Fruit fly (Drosophila melanogaster) whole organism, embryonic: Measurements from ENCODE around the gene CG8312.
A peak's percentile ranks its signal among the peaks of the same experiment; 100 is the strongest.

Experiments used
- Abd-B ChIP-seq: fragments of 200-800 bp; sonication (Bioruptor generic); optimal IDR thresholded peaks from 2 replicates; lab custom pipeline; 2018; ENCODE audit warnings: missing biosample characterization, mild to moderate bottlenecking, missing genetic modification characterization, moderate library complexity
- Adf1 ChIP-seq: fragments of 200-800 bp; sonication (Bioruptor generic); IDR thresholded peaks from 2 replicates; pipeline ENCODE4 v1.3.6; 2022; ENCODE audit warnings: missing biosample characterization, missing genetic modification characterization
- B-H2 ChIP-seq: fragments of 200-800 bp; sonication (Bioruptor generic); optimal IDR thresholded peaks from 2 replicates; lab custom pipeline; 2018; ENCODE audit warnings: missing biosample characterization, mild to moderate bottlenecking, missing genetic modification characterization
- CG10431 ChIP-seq: fragments of 200-800 bp; sonication (Bioruptor generic); optimal IDR thresholded peaks from 3 replicates; lab custom pipeline; 2018; ENCODE audit warnings: missing biosample characterization, mild to moderate bottlenecking, missing genetic modification characterization
- CG10565 ChIP-seq: fragments of 200-800 bp; sonication (Bioruptor generic); optimal IDR thresholded peaks from 3 replicates; lab custom pipeline; 2016; ENCODE audit warnings: missing biosample characterization, mild to moderate bottlenecking, missing genetic modification characterization
- CG10959 ChIP-seq: fragments of 200-800 bp; sonication (Bioruptor generic); IDR thresholded peaks from 2 replicates; pipeline ENCODE4 v1.3.6; 2022; ENCODE audit warnings: missing biosample characterization, missing genetic modification characterization
- CG11504 ChIP-seq: fragments of 200-800 bp; sonication (Bioruptor generic); optimal IDR thresholded peaks from 3 replicates; lab custom pipeline; 2019; ENCODE audit warnings: missing biosample characterization, mild to moderate bottlenecking, missing genetic modification characterization, moderate library complexity
- CG11560 ChIP-seq: fragments of 200-800 bp; sonication (Bioruptor generic); IDR thresholded peaks from 3 replicates; pipeline ENCODE4 v1.3.6; 2022; ENCODE audit warnings: missing biosample characterization, missing genetic modification characterization
- CG12299 ChIP-seq: fragments of 200-800 bp; sonication (Bioruptor generic); optimal IDR thresholded peaks from 2 replicates; lab custom pipeline; 2018; ENCODE audit warnings: missing biosample characterization, mild to moderate bottlenecking, missing genetic modification characterization
- CG13296 ChIP-seq: fragments of 200-800 bp; sonication (Bioruptor generic); optimal IDR thresholded peaks from 3 replicates; lab custom pipeline; 2018; ENCODE audit warnings: missing biosample characterization, mild to moderate bottlenecking, missing genetic modification characterization
- CG13624 ChIP-seq: fragments of 200-800 bp; sonication (Bioruptor generic); optimal IDR thresholded peaks from 2 replicates; lab custom pipeline; 2016; ENCODE audit warnings: missing biosample characterization, missing genetic modification characterization
- CG1603 ChIP-seq: fragments of 200-800 bp; sonication (Bioruptor generic); optimal IDR thresholded peaks from 2 replicates; lab custom pipeline; 2019; ENCODE audit warnings: missing biosample characterization, mild to moderate bottlenecking, missing genetic modification characterization, moderate library complexity
- CG2116 ChIP-seq: fragments of 200-800 bp; sonication (Bioruptor generic); optimal IDR thresholded peaks from 3 replicates; lab custom pipeline; 2018; ENCODE audit warnings: missing biosample characterization, mild to moderate bottlenecking, missing genetic modification characterization
- CG31441 ChIP-seq: fragments of 200-800 bp; sonication (Bioruptor generic); IDR thresholded peaks from 2 replicates; pipeline ENCODE4 v1.3.6; 2022; ENCODE audit warnings: missing biosample characterization, missing genetic modification characterization
- CG3847 ChIP-seq: fragments of 200-800 bp; sonication (Bioruptor generic); IDR thresholded peaks from 2 replicates; pipeline ENCODE4 v1.3.6; 2022; ENCODE audit warnings: missing biosample characterization, missing genetic modification characterization
- CG6765 ChIP-seq: fragments of 200-800 bp; sonication (Bioruptor generic); optimal IDR thresholded peaks from 3 replicates; lab custom pipeline; 2017; ENCODE audit warnings: missing biosample characterization, mild to moderate bottlenecking, missing genetic modification characterization
- CG6813 ChIP-seq: fragments of 200-800 bp; sonication (Bioruptor generic); optimal IDR thresholded peaks from 2 replicates; lab custom pipeline; 2017; ENCODE audit warnings: missing biosample characterization, missing genetic modification characterization, mild to moderate bottlenecking, moderate library complexity, missing genetic modification reagents
- CG7372 ChIP-seq: fragments of 200-800 bp; sonication (Bioruptor generic); IDR thresholded peaks from 2 replicates; pipeline ENCODE4 v1.3.6; 2022; ENCODE audit warnings: missing biosample characterization, missing genetic modification characterization
- CG7745 ChIP-seq: fragments of 200-800 bp; sonication (Bioruptor generic); optimal IDR thresholded peaks from 2 replicates; lab custom pipeline; 2018; ENCODE audit warnings: missing biosample characterization, mild to moderate bottlenecking, missing genetic modification characterization, moderate library complexity
- CG8281 ChIP-seq: fragments of 200-800 bp; sonication (Bioruptor generic); optimal IDR thresholded peaks from 2 replicates; lab custom pipeline; 2018; ENCODE audit warnings: missing biosample characterization, mild to moderate bottlenecking, missing genetic modification characterization, moderate library complexity
- CG9797 ChIP-seq: fragments of 200-800 bp; sonication (Bioruptor generic); optimal IDR thresholded peaks from 3 replicates; lab custom pipeline; 2018; ENCODE audit warnings: missing biosample characterization, mild to moderate bottlenecking, missing genetic modification characterization
- CTCF ChIP-seq: fragments of 200-800 bp; sonication (Bioruptor generic); optimal IDR thresholded peaks from 2 replicates; lab custom pipeline; 2017; ENCODE audit warnings: missing biosample characterization, mild to moderate bottlenecking, missing genetic modification characterization, moderate library complexity
- Drgx ChIP-seq: fragments of 200-800 bp; sonication (Bioruptor generic); IDR thresholded peaks from 2 replicates; pipeline ENCODE4 v1.3.6; 2022; ENCODE audit warnings: missing biosample characterization, missing genetic modification characterization
- Fer1 ChIP-seq: fragments of 200-800 bp; sonication (Bioruptor generic); optimal IDR thresholded peaks from 2 replicates; lab custom pipeline; 2017; ENCODE audit warnings: missing biosample characterization, mild to moderate bottlenecking, missing genetic modification characterization
- H2.0 ChIP-seq: fragments of 200-800 bp; sonication (Bioruptor generic); IDR thresholded peaks from 2 replicates; pipeline ENCODE4 v1.3.6; 2022; ENCODE audit warnings: missing biosample characterization, missing genetic modification characterization
- Hr3 ChIP-seq: fragments of 200-800 bp; sonication (Bioruptor generic); optimal IDR thresholded peaks from 3 replicates; lab custom pipeline; 2016; ENCODE audit warnings: missing biosample characterization, missing genetic modification characterization
- Hr39 ChIP-seq: fragments of >200 bp; optimal IDR thresholded peaks from 2 replicates; lab custom pipeline; 2017
- Lhr ChIP-seq: fragments of 200-800 bp; sonication (Bioruptor generic); optimal IDR thresholded peaks from 3 replicates; lab custom pipeline; 2017; ENCODE audit warnings: mild to moderate bottlenecking, missing biosample characterization, missing genetic modification reagents, missing genetic modification characterization
- NFAT ChIP-seq: fragments of 200-800 bp; sonication (Bioruptor generic); IDR thresholded peaks from 2 replicates; pipeline ENCODE4 v1.3.6; 2022; ENCODE audit warnings: missing biosample characterization, missing genetic modification characterization
- Opbp ChIP-seq: fragments of 200-800 bp; sonication (Bioruptor generic); IDR thresholded peaks from 3 replicates; pipeline ENCODE4 v1.3.6; 2022; ENCODE audit warnings: missing biosample characterization, missing genetic modification characterization; ENCODE audit not compliant: partially characterized antibody
- Pdp1 ChIP-seq, 2 experiments: fragments of 200-800 bp; sonication (Bioruptor generic); optimal IDR thresholded peaks; 3 replicates each; lab custom pipeline; 2016; ENCODE audit warnings: missing biosample characterization in 2 of 2, missing genetic modification characterization in 2 of 2, mild to moderate bottlenecking in 1 of 2, moderate library complexity in 1 of 2
- Scr ChIP-seq: fragments of 200-800 bp; sonication (Bioruptor generic); IDR thresholded peaks from 2 replicates; pipeline ENCODE4 v1.3.6; 2022; ENCODE audit warnings: missing biosample characterization, missing genetic modification characterization; ENCODE audit not compliant: partially characterized antibody
- Sox102F ChIP-seq: fragments of 200-800 bp; sonication (Bioruptor generic); optimal IDR thresholded peaks from 2 replicates; lab custom pipeline; 2018; ENCODE audit warnings: missing biosample characterization, mild to moderate bottlenecking, missing genetic modification characterization, moderate library complexity
- Sry-β ChIP-seq: fragments of 200-800 bp; sonication (Bioruptor generic); optimal IDR thresholded peaks from 2 replicates; lab custom pipeline; 2018; ENCODE audit warnings: missing biosample characterization, mild to moderate bottlenecking, missing genetic modification characterization, moderate library complexity
- abd-A ChIP-seq: fragments of 200-800 bp; sonication (Bioruptor generic); optimal IDR thresholded peaks from 3 replicates; lab custom pipeline; 2019; ENCODE audit warnings: missing biosample characterization, mild to moderate bottlenecking, missing genetic modification characterization, moderate library complexity
- ap ChIP-seq: fragments of 200-800 bp; sonication (Bioruptor generic); IDR thresholded peaks from 2 replicates; pipeline ENCODE4 v1.3.6; 2022; ENCODE audit warnings: missing biosample characterization, missing genetic modification characterization
- cas ChIP-seq: fragments of 200-800 bp; sonication (Bioruptor generic); IDR thresholded peaks from 2 replicates; pipeline ENCODE4 v1.3.6; 2022; ENCODE audit warnings: missing biosample characterization, missing genetic modification characterization
- dan ChIP-seq: fragments of 200-800 bp; sonication (Bioruptor generic); IDR thresholded peaks from 2 replicates; pipeline ENCODE4 v1.3.6; 2022; ENCODE audit warnings: missing biosample characterization, missing genetic modification characterization
- danr ChIP-seq: fragments of 200-800 bp; sonication (Bioruptor generic); IDR thresholded peaks from 2 replicates; pipeline ENCODE4 v1.3.6; 2022; ENCODE audit warnings: missing biosample characterization, missing genetic modification characterization
- dimm ChIP-seq: fragments of 200-800 bp; sonication (Bioruptor generic); IDR thresholded peaks from 2 replicates; pipeline ENCODE4 v1.3.6; 2022; ENCODE audit warnings: missing biosample characterization, missing genetic modification characterization
- exex ChIP-seq: fragments of 200-800 bp; sonication (Bioruptor generic); optimal IDR thresholded peaks from 4 replicates; lab custom pipeline; 2018; ENCODE audit warnings: missing biosample characterization, mild to moderate bottlenecking, missing genetic modification characterization, moderate library complexity
- fd102C ChIP-seq: fragments of 200-800 bp; sonication (Bioruptor generic); optimal IDR thresholded peaks from 2 replicates; lab custom pipeline; 2018; ENCODE audit warnings: missing biosample characterization, mild to moderate bottlenecking, missing genetic modification characterization, moderate library complexity
- gem ChIP-seq: fragments of 200-800 bp; sonication (Bioruptor generic); optimal IDR thresholded peaks from 2 replicates; lab custom pipeline; 2019; ENCODE audit warnings: missing biosample characterization, mild to moderate bottlenecking, missing genetic modification characterization, moderate library complexity
- ken ChIP-seq: fragments of 200-800 bp; sonication (Bioruptor generic); IDR thresholded peaks from 3 replicates; pipeline ENCODE4 v1.3.6; 2022; ENCODE audit warnings: missing biosample characterization, missing genetic modification characterization
- lov ChIP-seq, 2 experiments: fragments of 200-800 bp in 1 of 2; fragments of >200 bp in 1 of 2; sonication (Bioruptor generic) in 1 of 2; IDR thresholded peaks in 1 of 2; optimal IDR thresholded peaks in 1 of 2; 2 replicates in 1 of 2; 3 replicates in 1 of 2; pipeline versions ENCODE4 v1.3.6 to Lab custom; 2017 to 2022; ENCODE audit warnings: missing biosample characterization in 1 of 2, missing genetic modification characterization in 1 of 2
- phol ChIP-seq: fragments of 200-800 bp; sonication (Bioruptor generic); optimal IDR thresholded peaks from 3 replicates; lab custom pipeline; 2018; ENCODE audit warnings: missing biosample characterization, mild to moderate bottlenecking, missing genetic modification characterization, moderate library complexity
- pnt ChIP-seq: fragments of 200-800 bp; sonication (Bioruptor generic); optimal IDR thresholded peaks from 3 replicates; lab custom pipeline; 2016; ENCODE audit warnings: missing biosample characterization, missing genetic modification characterization
- salm ChIP-seq: fragments of 200-800 bp; sonication (Bioruptor generic); optimal IDR thresholded peaks from 2 replicates; lab custom pipeline; 2018; ENCODE audit warnings: missing biosample characterization, mild to moderate bottlenecking, missing genetic modification characterization
- sug ChIP-seq: fragments of 200-800 bp; optimal IDR thresholded peaks from 2 replicates; lab custom pipeline; 2019; ENCODE audit warnings: missing biosample characterization, mild to moderate bottlenecking, missing genetic modification characterization, moderate library complexity

Gene CG8312

DNA sequence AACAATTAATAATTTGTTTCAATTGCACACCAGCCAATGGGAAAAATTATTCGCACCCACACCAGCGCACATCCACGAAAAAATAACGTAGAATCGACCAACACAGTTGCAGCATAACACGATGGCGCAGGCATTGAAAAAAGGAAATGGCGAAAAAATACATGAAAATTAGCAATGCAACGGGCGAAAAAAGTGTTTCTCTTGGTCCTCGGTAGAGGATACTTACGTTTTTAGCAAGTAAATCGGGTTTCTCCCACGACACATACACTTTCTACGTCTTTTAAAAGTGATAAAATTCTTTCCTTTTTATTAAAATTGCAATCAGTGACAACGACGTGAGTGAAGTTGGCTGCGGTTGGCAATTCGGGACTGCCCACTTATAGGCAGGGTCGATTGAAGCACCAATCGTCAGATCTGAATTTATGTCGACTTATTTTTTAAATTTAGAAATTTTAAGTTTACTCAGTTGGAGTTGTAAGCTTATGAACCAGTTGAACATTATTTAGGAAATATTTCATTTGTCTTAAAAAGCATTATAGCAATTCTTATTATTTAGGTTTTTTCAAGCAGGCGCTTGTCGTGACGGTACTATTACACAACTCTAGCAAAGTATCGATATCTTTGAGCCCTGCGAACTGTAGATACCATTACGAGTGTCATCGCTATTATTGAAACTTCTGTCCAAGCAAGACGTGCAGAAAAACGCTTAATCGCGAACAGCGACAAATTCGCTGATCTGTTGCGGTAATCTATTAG, 13.5 kb upstream of the CG8312 start, which contains the start of the genes Kap-alpha3 and Son (continued):
- TF ChIP-seq CG7372 (GFP tag; lab: Robert Waterston, UW) (peak; percentile 88), Fer1 (peak; percentile 94), Drgx (peak; percentile 47; the same call in 1 of the 2 replicates), CG10565 (GFP tag; lab: Kevin White, UChicago) (peak; percentile 79), CG9797 (peak; percentile 73), Scr (peak; percentile 91), CG7745 (tag; lab: Kevin White, UChicago) (peak; percentile 42), Abd-B (GFP tag; lab: Kevin White, UChicago) (peak; percentile 90), CG13296 (GFP tag; lab: Kevin White, UChicago) (peak; percentile 97), salm (tag; lab: Kevin White, UChicago) (peak; percentile 84), Sox102F (GFP tag; lab: Kevin White, UChicago) (peak; percentile 80), CG6765 (GFP tag; lab: Kevin White, UChicago) (peak; percentile 97), Hr39 (lab: Kevin White, UChicago) (no peak), pnt (GFP tag; lab: Kevin White, UChicago) (peak; percentile 90), CG31441 (peak; percentile 90), Hr3 (GFP tag; lab: Kevin White, UChicago) (peak; percentile 90), CG11560 (tag; lab: Robert Waterston, UW) (peak; percentile 71; the same call in 2 of the 3 replicates), dimm (GFP tag; lab: Robert Waterston, UW) (peak; percentile 64; the same call in 1 of the 2 replicates), CG12299 (tag; lab: Kevin White, UChicago) (peak; percentile 86), Opbp (GFP tag; lab: Robert Waterston, UW) (peak; percentile 99), gem (tag; lab: Kevin White, UChicago) (peak; percentile 88), abd-A (no peak), B-H2 (peak; percentile 97), CG1603 (tag; lab: Kevin White, UChicago) (peak; percentile 73), Sry-β (GFP tag; lab: Kevin White, UChicago) (peak; percentile 89), CG10959 (GFP tag; lab: Robert Waterston, UW) (peak; percentile 78), CTCF (peak; percentile 63), CG3847 (GFP tag; lab: Robert Waterston, UW) (peak; percentile 93), dan (GFP tag; lab: Robert Waterston, UW) (no peak), sug (tag; lab: Kevin White, UChicago) (peak; percentile 95), CG13624 (peak; percentile 98), CG8281 (tag; lab: Kevin White, UChicago) (peak; percentile 80), CG2116 (peak; percentile 99), fd102C (peak; percentile 91), Lhr (GFP tag; lab: Kevin White, UChicago) (peak; percentile 93), CG11504 (tag; lab: Kevin White, UChicago) (peak; percentile 87), H2.0 (GFP tag; lab: Robert Waterston, UW) (peak; percentile 84), cas (GFP tag; lab: Robert Waterston, UW) (peak; percentile 70; the same call in 1 of the 2 replicates), lov (optimal IDR thresholded peaks at IDR 0.05; lab: Kevin White, UChicago) (no peak), lov (GFP tag; IDR thresholded peaks at IDR 0.05; lab: Robert Waterston, UW) (peak; percentile 92), Adf1 (GFP tag; lab: Robert Waterston, UW) (peak; percentile 59), Pdp1 (GFP tag; optimal IDR thresholded peaks at IDR 0.05; lab: Kevin White, UChicago) (peak; percentile 94 to 99), danr (GFP tag; lab: Robert Waterston, UW) (peak; percentile 72), ken (GFP tag; lab: Robert Waterston, UW) (peak; percentile 91), CG10431 (GFP tag; lab: Kevin White, UChicago) (peak; percentile 92), NFAT (peak; percentile 90), exex (tag; lab: Kevin White, UChicago) (peak; percentile 76), phol (peak; percentile 95), ap (GFP tag; lab: Robert Waterston, UW) (peak; percentile 82), CG6813 (peak; percentile 85)
